Worm (Caenorhabditis elegans) whole organism, L4/young adult: ENCODE measurements around the gene T13A10.64.

Experiments
- dao-5 ChIP-seq: sonication (generic microtip); optimal IDR thresholded peaks from 2 replicates; lab custom pipeline; 2016; ENCODE audit warnings: missing genotype, missing genetic modification characterization, moderate library complexity, missing compliant biosample characterization
- him-1 ChIP-seq: sonication (generic microtip); optimal IDR thresholded peaks from 2 replicates; lab custom pipeline; 2016; ENCODE audit warnings: missing genotype, missing genetic modification reagents, missing genetic modification characterization, missing compliant biosample characterization

DNA sequence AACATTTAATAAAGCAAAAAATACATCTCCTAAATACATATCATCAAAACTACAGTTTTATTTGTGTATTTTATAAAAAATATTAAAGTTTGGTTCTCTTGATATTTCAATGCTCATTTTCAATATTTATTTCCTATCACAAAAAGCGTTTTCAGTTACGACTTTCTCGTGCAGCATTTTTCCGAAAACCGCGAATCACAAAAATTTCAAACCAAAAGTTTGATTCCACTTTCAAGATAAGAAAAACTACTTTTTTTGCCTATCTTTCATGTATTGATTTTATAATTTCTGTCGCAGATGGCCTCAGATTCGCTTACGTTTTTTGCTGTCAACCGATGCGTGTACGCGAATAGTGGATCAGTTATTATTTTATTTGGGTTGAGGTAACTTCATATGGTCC, 35.3 kb upstream of the T13A10.64 start, which contains the start of gene C49A9.4:
- TF ChIP-seq dao-5 (tag; lab: Kevin White, UChicago) (no peak), him-1 (tag; lab: Kevin White, UChicago) (no peak)
